Worm (Caenorhabditis elegans): ENCODE data around the gene ZK1248.15.
"Not testable (repeated sequence)": the region's sequence is repeated elsewhere in the genome, so short reads cannot be mapped to it uniquely, and the experiment has no call there.

Gene ZK1248.15

ce11 chrII:5884252-5884651 is 45.9 kb upstream of the ZK1248.15 start, which contains the start of gene rfip-1:
rfip-1 (plus strand) TSS chrII:5884552.
- TF ChIP-seq nhr-21 (tag; optimal IDR thresholded peaks at IDR 0.05) = no peak
- no peak for TF ChIP-seq nhr-25 (tag; optimal IDR thresholded peaks at IDR 0.05)
- TF ChIP-seq lin-11 (tag; optimal IDR thresholded peaks at IDR 0.05) = no peak
- no peak for TF ChIP-seq dmd-4 (tag; optimal IDR thresholded peaks at IDR 0.05)
- no peak for TF ChIP-seq R02D3.7 (tag; optimal IDR thresholded peaks at IDR 0.05)
- no peak for TF ChIP-seq mbf-1 (tag; optimal IDR thresholded peaks at IDR 0.05)
- no peak for TF ChIP-seq egl-27 (tag; optimal IDR thresholded peaks at IDR 0.05)
- no peak for TF ChIP-seq ZK546.5 (tag; optimal IDR thresholded peaks at IDR 0.05)
- TF ChIP-seq blmp-1 (tag; optimal IDR thresholded peaks at IDR 0.05; ENCODE audit: insufficient read depth) = no peak
- no peak for TF ChIP-seq alr-1 (tag; optimal IDR thresholded peaks at IDR 0.05)
- TF ChIP-seq nhr-77 (tag; optimal IDR thresholded peaks at IDR 0.05) = no peak
- TF ChIP-seq unc-55 (GFP tag; optimal IDR thresholded peaks at IDR 0.05) = no peak
- TF ChIP-seq F13H6.1 (tag; optimal IDR thresholded peaks at IDR 0.05) = no peak
- no peak for TF ChIP-seq ztf-1 (GFP tag; conservative IDR thresholded peaks at IDR 0.05)
- no peak for TF ChIP-seq gmeb-1 (tag; optimal IDR thresholded peaks at IDR 0.05)
- TF ChIP-seq snpc-4 (tag; optimal IDR thresholded peaks at IDR 0.05) = no peak

ce11 chrII:5880677-5881076 is 42.3 kb upstream of the ZK1248.15 start:
- TF ChIP-seq lin-39 (tag; optimal IDR thresholded peaks at IDR 0.05) (no peak), mbf-1 (tag; optimal IDR thresholded peaks at IDR 0.05) (no peak), sem-4 (tag; optimal IDR thresholded peaks at IDR 0.05) (no peak), C34F6.9 (tag; optimal IDR thresholded peaks at IDR 0.05) (peak; percentile 22), mdl-1 (tag; optimal IDR thresholded peaks at IDR 0.05) (no peak), nhr-12 (tag; optimal IDR thresholded peaks at IDR 0.05) (no peak), zag-1 (tag; optimal IDR thresholded peaks at IDR 0.05) (no peak), ama-1 (optimal IDR thresholded peaks at IDR 0.05) (no peak), elt-3 (tag; optimal IDR thresholded peaks at IDR 0.05) (no peak), lsy-2 (tag; optimal IDR thresholded peaks at IDR 0.05) (peak in 1 of 2 experiments; percentile 10), ceh-16 (tag; optimal IDR thresholded peaks at IDR 0.05) (peak; percentile 3), ztf-11 (tag; optimal IDR thresholded peaks at IDR 0.05) (no peak), blmp-1 (tag; optimal IDR thresholded peaks at IDR 0.05; ENCODE audit: insufficient read depth) (no peak), nhr-25 (tag; optimal IDR thresholded peaks at IDR 0.05) (peak; percentile 72), nhr-21 (tag; optimal IDR thresholded peaks at IDR 0.05) (no peak)

ce11 chrII:5876511-5876910 is 38.2 kb upstream of the ZK1248.15 start, which contains the start of gene F55C12.2:
F55C12.2 (plus strand) TSS chrII:5876811.
- TF ChIP-seq alr-1, F13H6.1, lin-11 (tag; optimal IDR thresholded peaks at IDR 0.05): not testable (repeated sequence)

ce11 chrII:5876053-5876452 is 37.7 kb upstream of the ZK1248.15 start, which contains the start of gene F55C12.6:
F55C12.6 (minus strand) TSS chrII:5876153.
- no peak for TF ChIP-seq mab-5 (tag; optimal IDR thresholded peaks at IDR 0.05)
- no peak for TF ChIP-seq ztf-4 (tag; optimal IDR thresholded peaks at IDR 0.05)
- TF ChIP-seq egl-27 (tag; optimal IDR thresholded peaks at IDR 0.05) = no peak
- TF ChIP-seq fos-1 (tag; optimal IDR thresholded peaks at IDR 0.05) = no peak
- TF ChIP-seq nhr-25 (tag; optimal IDR thresholded peaks at IDR 0.05) = no peak
- no peak for TF ChIP-seq ztf-1 (GFP tag; conservative IDR thresholded peaks at IDR 0.05)
- no peak for TF ChIP-seq lin-39 (tag; optimal IDR thresholded peaks at IDR 0.05)
- no peak for TF ChIP-seq ceh-82 (tag; optimal IDR thresholded peaks at IDR 0.05)
- TF ChIP-seq nhr-12 (tag; optimal IDR thresholded peaks at IDR 0.05) = no peak
- TF ChIP-seq aly-2 (tag; optimal IDR thresholded peaks at IDR 0.05) = no peak
- no peak for TF ChIP-seq ceh-16 (tag; optimal IDR thresholded peaks at IDR 0.05)
- no peak for TF ChIP-seq C34F6.9 (tag; optimal IDR thresholded peaks at IDR 0.05)
- no peak for TF ChIP-seq unc-55 (GFP tag; optimal IDR thresholded peaks at IDR 0.05)

ce11 chrII:5874130-5874529 is 35.8 kb upstream of the ZK1248.15 start:
- TF ChIP-seq mbf-1 (tag; optimal IDR thresholded peaks at IDR 0.05) (no peak), sma-3 (GFP tag; optimal IDR thresholded peaks at IDR 0.05) (peak; percentile 36), sma-9 (GFP tag; optimal IDR thresholded peaks at IDR 0.05) (peak; percentile 64), sma-9 (tag; optimal IDR thresholded peaks at IDR 0.05) (no peak), C34F6.9 (tag; optimal IDR thresholded peaks at IDR 0.05) (peak; percentile 46), gmeb-1 (tag; optimal IDR thresholded peaks at IDR 0.05) (no peak), nhr-129 (tag; optimal IDR thresholded peaks at IDR 0.05) (peak; percentile 80), nhr-25 (tag; optimal IDR thresholded peaks at IDR 0.05) (peak; percentile 3), lsy-2 (tag; optimal IDR thresholded peaks at IDR 0.05) (peak in 1 of 2 experiments; percentile 27), blmp-1 (tag; optimal IDR thresholded peaks at IDR 0.05; ENCODE audit: insufficient read depth) (peak; percentile 51)
